Worm (Caenorhabditis elegans) whole organism, early embryonic: ENCODE results near the gene Y46G5A.29.

Experiments used
- ama-1 ChIP-seq: fragments of 150-350 bp; optimal IDR thresholded peaks from 2 replicates; lab custom pipeline; 2014
- scrt-1 ChIP-seq: fragments of 200-800 bp; sonication (Bioruptor generic); IDR thresholded peaks from 2 replicates; pipeline ENCODE4 v1.3.6; 2022; ENCODE audit warnings: missing genetic modification characterization, missing compliant biosample characterization

- no peak for TF ChIP-seq ama-1 (lab: Kevin White, UChicago)
- no peak for TF ChIP-seq scrt-1 (GFP tag; lab: Robert Waterston, UW)
Observed at ce11 chrII:12830347-12830746, 25.7 kb upstream of the Y46G5A.29 start, which contains the start of gene bcmo-1.
